Fruit fly (Drosophila melanogaster) whole organism, embryonic: ENCODE measurements around the gene dpr20.

Source experiments
- CG10209 ChIP-seq: fragments of 200-800 bp; sonication (Bioruptor generic); optimal IDR thresholded peaks from 3 replicates; lab custom pipeline; 2017; ENCODE audit warnings: missing biosample characterization, mild to moderate bottlenecking, missing genetic modification characterization, missing genetic modification reagents
- CG10543 ChIP-seq: fragments of 200-800 bp; sonication (Bioruptor generic); optimal IDR thresholded peaks from 3 replicates; lab custom pipeline; 2017; ENCODE audit warnings: missing biosample characterization, mild to moderate bottlenecking, missing genetic modification characterization, moderate library complexity
- CG12769 ChIP-seq: fragments of 200-800 bp; sonication (Bioruptor generic); optimal IDR thresholded peaks from 2 replicates; lab custom pipeline; 2019; ENCODE audit warnings: missing biosample characterization, mild to moderate bottlenecking, missing genetic modification characterization, moderate library complexity
- CG14710 ChIP-seq: fragments of 200-800 bp; sonication (Bioruptor generic); optimal IDR thresholded peaks from 3 replicates; lab custom pipeline; 2019; ENCODE audit warnings: missing biosample characterization, mild to moderate bottlenecking, missing genetic modification characterization, moderate library complexity
- CG14965 ChIP-seq: fragments of 200-800 bp; sonication (Bioruptor generic); optimal IDR thresholded peaks from 2 replicates; lab custom pipeline; 2016; ENCODE audit warnings: missing biosample characterization, missing genetic modification characterization, borderline replicate concordance
- CG15514 ChIP-seq: fragments of 200-800 bp; sonication (Bioruptor generic); optimal IDR thresholded peaks from 3 replicates; lab custom pipeline; 2017; ENCODE audit warnings: missing biosample characterization, missing genetic modification characterization, mild to moderate bottlenecking, moderate library complexity, missing genetic modification reagents
- CG1603 ChIP-seq: fragments of 200-800 bp; sonication (Bioruptor generic); optimal IDR thresholded peaks from 2 replicates; lab custom pipeline; 2019; ENCODE audit warnings: missing biosample characterization, mild to moderate bottlenecking, missing genetic modification characterization, moderate library complexity
- CG16815 ChIP-seq: fragments of 200-800 bp; sonication (Bioruptor generic); optimal IDR thresholded peaks from 3 replicates; lab custom pipeline; 2017; ENCODE audit warnings: missing biosample characterization, mild to moderate bottlenecking, missing genetic modification characterization
- CG17361 ChIP-seq: fragments of 200-800 bp; sonication (Bioruptor generic); IDR thresholded peaks from 3 replicates; pipeline ENCODE4 v1.3.6; 2022; ENCODE audit warnings: missing biosample characterization, missing genetic modification characterization
- CG17385 ChIP-seq: fragments of 200-800 bp; sonication (Bioruptor generic); optimal IDR thresholded peaks from 3 replicates; lab custom pipeline; 2018; ENCODE audit warnings: missing biosample characterization, mild to moderate bottlenecking, missing genetic modification characterization
- CG3847 ChIP-seq: fragments of 200-800 bp; sonication (Bioruptor generic); IDR thresholded peaks from 2 replicates; pipeline ENCODE4 v1.3.6; 2022; ENCODE audit warnings: missing biosample characterization, missing genetic modification characterization
- CG7987 ChIP-seq: fragments of 200-800 bp; sonication (Bioruptor generic); optimal IDR thresholded peaks from 2 replicates; lab custom pipeline; 2018; ENCODE audit warnings: missing biosample characterization, mild to moderate bottlenecking, missing genetic modification characterization, moderate library complexity
- CG8388 ChIP-seq: fragments of 200-800 bp; sonication (Bioruptor generic); optimal IDR thresholded peaks from 2 replicates; lab custom pipeline; 2019; ENCODE audit warnings: missing biosample characterization, mild to moderate bottlenecking, missing genetic modification characterization, moderate library complexity
- CG9876 ChIP-seq: fragments of 200-800 bp; sonication (Bioruptor generic); optimal IDR thresholded peaks from 2 replicates; lab custom pipeline; 2016; ENCODE audit warnings: missing biosample characterization, missing genetic modification characterization
- Dfd ChIP-seq, 2 experiments: fragments of >200 bp; optimal IDR thresholded peaks; 2 replicates each; lab custom pipeline; 2017; ENCODE audit warnings: missing biosample characterization in 2 of 2, missing genetic modification characterization in 2 of 2
- Doc2 ChIP-seq: fragments of 200-800 bp; sonication (Bioruptor generic); IDR thresholded peaks from 2 replicates; pipeline ENCODE4 v1.3.6; 2022; ENCODE audit warnings: missing biosample characterization, missing genetic modification characterization
- Elba2 ChIP-seq: fragments of 200-800 bp; sonication (Bioruptor generic); optimal IDR thresholded peaks from 3 replicates; lab custom pipeline; 2016; ENCODE audit warnings: missing biosample characterization, missing genetic modification characterization
- Hand ChIP-seq: fragments of 200-800 bp; sonication (Bioruptor generic); optimal IDR thresholded peaks from 2 replicates; lab custom pipeline; 2017; ENCODE audit warnings: mild to moderate bottlenecking, missing biosample characterization, missing genetic modification reagents, missing genetic modification characterization
- Hey ChIP-seq: fragments of 200-800 bp; sonication (Bioruptor generic); optimal IDR thresholded peaks from 3 replicates; lab custom pipeline; 2018; ENCODE audit warnings: missing biosample characterization, mild to moderate bottlenecking, missing genetic modification characterization
- HmgD ChIP-seq: fragments of 200-800 bp; sonication (Bioruptor generic); optimal IDR thresholded peaks from 3 replicates; lab custom pipeline; 2016; ENCODE audit warnings: missing biosample characterization, missing genetic modification characterization
- NC2α ChIP-seq: fragments of 200-800 bp; sonication (Bioruptor generic); optimal IDR thresholded peaks from 2 replicates; lab custom pipeline; 2016; ENCODE audit warnings: missing biosample characterization, missing genetic modification characterization
- Oaz ChIP-seq: fragments of 200-800 bp; sonication (Bioruptor generic); IDR thresholded peaks from 2 replicates; pipeline ENCODE4 v1.3.6; 2022; ENCODE audit warnings: missing biosample characterization, missing genetic modification characterization
- Ptx1 ChIP-seq: fragments of 200-800 bp; sonication (Bioruptor generic); IDR thresholded peaks from 2 replicates; pipeline ENCODE4 v1.3.6; 2022; ENCODE audit warnings: missing biosample characterization, missing genetic modification characterization
- Scr ChIP-seq: fragments of 200-800 bp; sonication (Bioruptor generic); IDR thresholded peaks from 2 replicates; pipeline ENCODE4 v1.3.6; 2022; ENCODE audit warnings: missing biosample characterization, missing genetic modification characterization; ENCODE audit not compliant: partially characterized antibody
- Six4 ChIP-seq: fragments of 200-800 bp; sonication (Bioruptor generic); optimal IDR thresholded peaks from 2 replicates; lab custom pipeline; 2016; ENCODE audit warnings: missing biosample characterization, missing genetic modification characterization
- Taf1 ChIP-seq: fragments of 200-800 bp; sonication (Bioruptor generic); IDR thresholded peaks from 2 replicates; pipeline ENCODE4 v1.3.6; 2022; ENCODE audit warnings: missing biosample characterization, missing genetic modification characterization
- btn ChIP-seq: fragments of 200-800 bp; sonication (Bioruptor generic); optimal IDR thresholded peaks from 2 replicates; lab custom pipeline; 2016; ENCODE audit warnings: missing biosample characterization, missing genetic modification characterization
- dmrt11E ChIP-seq: fragments of 200-800 bp; sonication (Bioruptor generic); optimal IDR thresholded peaks from 3 replicates; lab custom pipeline; 2018; ENCODE audit warnings: missing biosample characterization, mild to moderate bottlenecking, missing genetic modification characterization, moderate library complexity
- fd102C ChIP-seq: fragments of 200-800 bp; sonication (Bioruptor generic); optimal IDR thresholded peaks from 2 replicates; lab custom pipeline; 2018; ENCODE audit warnings: missing biosample characterization, mild to moderate bottlenecking, missing genetic modification characterization, moderate library complexity
- fd96Cb ChIP-seq: fragments of 200-800 bp; sonication (Bioruptor generic); optimal IDR thresholded peaks from 2 replicates; lab custom pipeline; 2018; ENCODE audit warnings: missing biosample characterization, mild to moderate bottlenecking, missing genetic modification characterization, moderate library complexity
- gro ChIP-seq: fragments of 200-800 bp; sonication (Bioruptor generic); optimal IDR thresholded peaks from 2 replicates; lab custom pipeline; 2016; ENCODE audit warnings: missing biosample characterization, missing genetic modification characterization
- hkb ChIP-seq, 2 experiments: fragments of 200-800 bp in 1 of 2; fragments of >200 bp in 1 of 2; sonication (Bioruptor generic) in 1 of 2; IDR thresholded peaks in 1 of 2; optimal IDR thresholded peaks in 1 of 2; 2 replicates each; pipeline versions ENCODE4 v1.3.6 to Lab custom; 2017 to 2022; ENCODE audit warnings: missing biosample characterization in 1 of 2, missing genetic modification characterization in 1 of 2
- hth ChIP-seq: fragments of >200 bp; optimal IDR thresholded peaks from 2 replicates; lab custom pipeline; 2017; ENCODE audit warnings: inconsistent platforms
- jumu ChIP-seq: fragments of 200-800 bp; sonication (Bioruptor generic); optimal IDR thresholded peaks from 3 replicates; lab custom pipeline; 2016; ENCODE audit warnings: missing biosample characterization, missing genetic modification characterization
- luna ChIP-seq: fragments of 200-800 bp; sonication (Bioruptor generic); optimal IDR thresholded peaks from 2 replicates; lab custom pipeline; 2016; ENCODE audit warnings: missing biosample characterization, missing genetic modification characterization
- nmo ChIP-seq: fragments of 200-800 bp; sonication (Bioruptor generic); optimal IDR thresholded peaks from 2 replicates; lab custom pipeline; 2018; ENCODE audit warnings: missing biosample characterization, mild to moderate bottlenecking, missing genetic modification characterization, moderate library complexity
- phol ChIP-seq: fragments of 200-800 bp; sonication (Bioruptor generic); optimal IDR thresholded peaks from 3 replicates; lab custom pipeline; 2018; ENCODE audit warnings: missing biosample characterization, mild to moderate bottlenecking, missing genetic modification characterization, moderate library complexity
- pros ChIP-seq: fragments of 200-800 bp; sonication (Bioruptor generic); optimal IDR thresholded peaks from 3 replicates; lab custom pipeline; 2019; ENCODE audit warnings: missing biosample characterization, mild to moderate bottlenecking, missing genetic modification characterization, moderate library complexity
- salm ChIP-seq: fragments of 200-800 bp; sonication (Bioruptor generic); optimal IDR thresholded peaks from 2 replicates; lab custom pipeline; 2018; ENCODE audit warnings: missing biosample characterization, mild to moderate bottlenecking, missing genetic modification characterization
- sc ChIP-seq, 3 experiments: fragments of >200 bp in 2 of 3; fragments of 200-800 bp in 1 of 3; sonication (Bioruptor generic) in 1 of 3; optimal IDR thresholded peaks; 2 replicates in 2 of 3; 3 replicates in 1 of 3; lab custom pipeline; 2017; ENCODE audit warnings: mild to moderate bottlenecking in 1 of 3, missing biosample characterization in 1 of 3, missing genetic modification characterization in 1 of 3, missing genetic modification reagents in 1 of 3
- sima ChIP-seq: fragments of 200-800 bp; sonication (Bioruptor generic); optimal IDR thresholded peaks from 2 replicates; lab custom pipeline; 2016; ENCODE audit warnings: missing biosample characterization, missing genetic modification characterization
- sisA ChIP-seq: fragments of 200-800 bp; sonication (Bioruptor generic); IDR thresholded peaks from 2 replicates; pipeline ENCODE4 v1.3.6; 2022; ENCODE audit warnings: missing biosample characterization, missing genetic modification characterization
- slp2 ChIP-seq: fragments of 200-800 bp; sonication (Bioruptor generic); optimal IDR thresholded peaks from 2 replicates; lab custom pipeline; 2016; ENCODE audit warnings: missing biosample characterization, missing genetic modification characterization
- stc ChIP-seq: fragments of 200-800 bp; sonication (Bioruptor generic); IDR thresholded peaks from 2 replicates; pipeline ENCODE4 v1.3.6; 2022; ENCODE audit warnings: missing biosample characterization, missing genetic modification characterization
- tgo ChIP-seq: fragments of 200-800 bp; sonication (Bioruptor generic); IDR thresholded peaks from 3 replicates; pipeline ENCODE4 v1.3.6; 2022; ENCODE audit warnings: missing biosample characterization, missing genetic modification characterization
- toy ChIP-seq: fragments of 200-800 bp; sonication (Bioruptor generic); IDR thresholded peaks from 2 replicates; pipeline ENCODE4 v1.3.6; 2022; ENCODE audit warnings: missing biosample characterization, missing genetic modification characterization
- unc-4 ChIP-seq: fragments of 200-800 bp; sonication (Bioruptor generic); IDR thresholded peaks from 2 replicates; pipeline ENCODE4 v1.3.6; 2022; ENCODE audit warnings: missing biosample characterization, missing genetic modification characterization; ENCODE audit not compliant: partially characterized antibody
- vfl ChIP-seq: fragments of 200-800 bp; sonication (Bioruptor generic); optimal IDR thresholded peaks from 2 replicates; lab custom pipeline; 2016; ENCODE audit warnings: missing biosample characterization, missing genetic modification characterization
- zen ChIP-seq: fragments of 200-800 bp; sonication (Bioruptor generic); optimal IDR thresholded peaks from 3 replicates; lab custom pipeline; 2018; ENCODE audit warnings: missing biosample characterization, mild to moderate bottlenecking, missing genetic modification characterization, moderate library complexity

The dpr20 gene

dm6 chr3L:813229-813837, 43.7 kb downstream of the dpr20 start (continued):
- TF ChIP-seq CG10543 (GFP tag; lab: Kevin White, UChicago) (no peak), fd96Cb (no peak), sima (GFP tag; lab: Kevin White, UChicago) (no peak), CG1603 (tag; lab: Kevin White, UChicago) (peak; percentile 71), Dfd (GFP tag; optimal IDR thresholded peaks at IDR 0.05; lab: Kevin White, UChicago) (no peak), vfl (GFP tag; lab: Kevin White, UChicago) (no peak), Taf1 (GFP tag; lab: Robert Waterston, UW) (no peak), CG16815 (GFP tag; lab: Kevin White, UChicago) (no peak), CG17385 (no peak), HmgD (GFP tag; lab: Kevin White, UChicago) (no peak), Six4 (GFP tag; lab: Kevin White, UChicago) (no peak), dmrt11E (tag; lab: Kevin White, UChicago) (no peak), hth (no peak), CG10209 (GFP tag; lab: Kevin White, UChicago) (no peak), Doc2 (GFP tag; lab: Robert Waterston, UW) (no peak), CG17361 (GFP tag; lab: Robert Waterston, UW) (0 out of 3 replicates have a peak, but pooled peaks have one; percentile 14), salm (tag; lab: Kevin White, UChicago) (no peak), pros (GFP tag; lab: Kevin White, UChicago) (no peak), luna (GFP tag; lab: Kevin White, UChicago) (no peak), slp2 (peak; percentile 1), tgo (GFP tag; lab: Robert Waterston, UW) (no peak), toy (GFP tag; lab: Robert Waterston, UW) (no peak), Scr (GFP tag; lab: Robert Waterston, UW) (no peak), jumu (GFP tag; lab: Kevin White, UChicago) (no peak), unc-4 (GFP tag; lab: Robert Waterston, UW) (no peak), stc (no peak), Hand (no peak), CG12769 (tag; lab: Kevin White, UChicago) (no peak), Oaz (GFP tag; lab: Robert Waterston, UW) (no peak), sisA (peak; percentile 31; the same call in 1 of the 2 replicates), Ptx1 (GFP tag; lab: Robert Waterston, UW) (0 out of 2 replicates have a peak, but pooled peaks have one; percentile 26), btn (GFP tag; lab: Kevin White, UChicago) (no peak), Hey (no peak), fd102C (GFP tag; lab: Kevin White, UChicago) (no peak), hkb (optimal IDR thresholded peaks at IDR 0.05; lab: Kevin White, UChicago) (no peak), hkb (GFP tag; IDR thresholded peaks at IDR 0.05; lab: Robert Waterston, UW) (0 out of 2 replicates have a peak, but pooled peaks have one; percentile 18), CG7987 (GFP tag; lab: Kevin White, UChicago) (no peak), CG14710 (tag; lab: Kevin White, UChicago) (no peak), CG8388 (GFP tag; lab: Kevin White, UChicago) (peak; percentile 19), nmo (GFP tag; lab: Kevin White, UChicago) (peak; percentile 1), sc (optimal IDR thresholded peaks at IDR 0.05; lab: Kevin White, UChicago) (no peak), sc (GFP tag; optimal IDR thresholded peaks at IDR 0.05; lab: Kevin White, UChicago) (peak; percentile 14), NC2α (GFP tag; lab: Kevin White, UChicago) (peak; percentile 2), gro (GFP tag; lab: Kevin White, UChicago) (no peak), CG9876 (no peak), Elba2 (GFP tag; lab: Kevin White, UChicago) (no peak), phol (peak; percentile 32), CG15514 (GFP tag; lab: Kevin White, UChicago) (no peak), zen (no peak), CG14965 (GFP tag; lab: Kevin White, UChicago) (no peak), CG3847 (GFP tag; lab: Robert Waterston, UW) (no peak)
